Worm (Caenorhabditis elegans) whole organism, early embryonic: ENCODE data around the gene col-159.

Experiments
- B0310.2 ChIP-seq: sonication (generic microtip); optimal IDR thresholded peaks from 2 replicates; lab custom pipeline; 2016; ENCODE audit warnings: mild to moderate bottlenecking, missing genetic modification characterization, missing compliant biosample characterization
- F13C5.2 ChIP-seq: sonication (generic microtip); optimal IDR thresholded peaks from 2 replicates; lab custom pipeline; 2017; ENCODE audit warnings: mild to moderate bottlenecking, missing genetic modification characterization, inconsistent platforms, missing compliant biosample characterization
- aly-1 ChIP-seq: sonication (generic microtip); optimal IDR thresholded peaks from 2 replicates; lab custom pipeline; 2016; ENCODE audit warnings: missing genetic modification characterization, missing compliant biosample characterization
- ama-1 ChIP-seq: fragments of 150-350 bp; optimal IDR thresholded peaks from 2 replicates; lab custom pipeline; 2014
- ceh-13 ChIP-seq: fragments of 200-800 bp; sonication (Bioruptor generic); optimal IDR thresholded peaks from 2 replicates; lab custom pipeline; 2018; ENCODE audit warnings: mild to moderate bottlenecking, missing genetic modification characterization, missing compliant biosample characterization
- ceh-36 ChIP-seq: sonication (generic microtip); optimal IDR thresholded peaks from 2 replicates; lab custom pipeline; 2016; ENCODE audit warnings: missing genetic modification characterization, inconsistent platforms, missing compliant biosample characterization
- ets-7 ChIP-seq: sonication (generic microtip); optimal IDR thresholded peaks from 2 replicates; lab custom pipeline; 2016; ENCODE audit warnings: missing genotype, missing genetic modification characterization, missing compliant biosample characterization
- hnd-1 ChIP-seq: sonication (generic microtip); optimal IDR thresholded peaks from 2 replicates; lab custom pipeline; 2016; ENCODE audit warnings: missing genetic modification characterization, missing compliant biosample characterization
- pes-1 ChIP-seq: fragments of 200-800 bp; sonication (Bioruptor generic); IDR thresholded peaks from 2 replicates; pipeline ENCODE4 v1.3.6; 2022; ENCODE audit warnings: missing genetic modification reagents, missing genetic modification characterization, missing compliant biosample characterization
- scrt-1 ChIP-seq: fragments of 200-800 bp; sonication (Bioruptor generic); IDR thresholded peaks from 2 replicates; pipeline ENCODE4 v1.3.6; 2022; ENCODE audit warnings: missing genetic modification characterization, missing compliant biosample characterization
- sea-1 ChIP-seq: fragments of 200-800 bp; sonication (Bioruptor generic); conservative IDR thresholded peaks from 2 replicates; pipeline ENCODE4 v1.3.6; 2022; ENCODE audit warnings: missing genetic modification characterization, missing compliant biosample characterization
- tbx-37 ChIP-seq: fragments of 200-800 bp; sonication (Bioruptor generic); conservative IDR thresholded peaks from 2 replicates; pipeline ENCODE4 v1.3.6; 2022; ENCODE audit warnings: missing genetic modification reagents, missing genetic modification characterization, missing compliant biosample characterization

DNA sequence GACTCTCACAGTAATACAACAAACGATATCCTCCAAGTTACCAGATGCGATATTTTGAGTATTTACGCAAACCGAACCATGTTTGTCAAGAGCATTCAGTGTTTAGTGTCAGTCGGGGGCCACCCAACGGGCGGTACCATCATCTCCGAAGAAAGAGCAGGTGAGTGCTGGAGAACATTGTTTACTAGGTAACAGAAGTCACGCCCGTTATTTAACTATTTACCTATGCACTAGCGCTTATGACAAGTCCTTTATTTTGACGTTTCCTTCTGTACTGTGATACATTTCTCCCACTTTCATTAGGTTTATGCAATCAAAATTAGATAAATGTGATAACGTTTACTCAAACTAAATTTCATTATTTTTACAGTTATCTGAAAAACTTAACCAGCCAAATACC is 7.6 kb upstream of the col-159 start, which contains the start of gene F57B1.6:
- TF ChIP-seq hnd-1: no peak
- TF ChIP-seq scrt-1 (GFP tag; lab: Robert Waterston, UW): no peak
- TF ChIP-seq ama-1 (lab: Kevin White, UChicago): no peak
- no peak for TF ChIP-seq aly-1 (tag; lab: Kevin White, UChicago)
- TF ChIP-seq B0310.2 (tag; lab: Kevin White, UChicago): no peak
- no peak for TF ChIP-seq F13C5.2 (tag; lab: Kevin White, UChicago)
- TF ChIP-seq ets-7 (tag; lab: Kevin White, UChicago): no peak
- no peak for TF ChIP-seq tbx-37
- TF ChIP-seq ceh-36 (tag; lab: Kevin White, UChicago): no peak
- TF ChIP-seq sea-1 (GFP tag; lab: Robert Waterston, UW): no peak
- no peak for TF ChIP-seq ceh-13 (GFP tag; lab: Kevin White, UChicago)
- TF ChIP-seq pes-1 (GFP tag; lab: Robert Waterston, UW): no peak
